Fruit fly (Drosophila melanogaster) whole organism, prepupa: Measurements from ENCODE around the gene CG5953.

ENCODE experiments used
- Blimp-1 ChIP-seq: fragments of 200-800 bp; sonication (Bioruptor generic); optimal IDR thresholded peaks from 3 replicates; lab custom pipeline; 2017; ENCODE audit warnings: missing biosample characterization, missing genetic modification characterization, mild to moderate bottlenecking, moderate library complexity, missing genetic modification reagents
- CG10631 ChIP-seq: fragments of 200-800 bp; sonication (Bioruptor generic); optimal IDR thresholded peaks from 2 replicates; lab custom pipeline; 2016; ENCODE audit warnings: missing biosample characterization, missing genetic modification characterization
- CG11762 ChIP-seq: fragments of 200-800 bp; sonication (Bioruptor generic); optimal IDR thresholded peaks from 3 replicates; lab custom pipeline; 2016; ENCODE audit warnings: missing biosample characterization, missing genetic modification characterization; ENCODE audit not compliant: insufficient read depth
- CG15336 ChIP-seq: fragments of 200-800 bp; sonication (Bioruptor generic); IDR thresholded peaks from 2 replicates; pipeline ENCODE4 v1.3.6; 2022; ENCODE audit warnings: missing biosample characterization, missing genetic modification characterization
- CG31627 ChIP-seq: fragments of 200-800 bp; sonication (Bioruptor generic); optimal IDR thresholded peaks from 3 replicates; lab custom pipeline; 2016; ENCODE audit warnings: missing biosample characterization, missing genetic modification characterization
- CG32006 ChIP-seq: fragments of 200-800 bp; sonication (Bioruptor generic); optimal IDR thresholded peaks from 3 replicates; lab custom pipeline; 2017; ENCODE audit warnings: missing biosample characterization, mild to moderate bottlenecking, missing genetic modification characterization
- CG34406 ChIP-seq: fragments of 200-800 bp; sonication (Bioruptor generic); optimal IDR thresholded peaks from 3 replicates; lab custom pipeline; 2016; ENCODE audit warnings: missing biosample characterization, missing genetic modification characterization
- CG3919 ChIP-seq: fragments of 200-800 bp; sonication (Bioruptor generic); optimal IDR thresholded peaks from 3 replicates; lab custom pipeline; 2016; ENCODE audit warnings: missing biosample characterization, missing genetic modification characterization
- CG4318 ChIP-seq: fragments of 200-800 bp; sonication (Bioruptor generic); optimal IDR thresholded peaks from 3 replicates; lab custom pipeline; 2017; ENCODE audit warnings: missing biosample characterization, mild to moderate bottlenecking, missing genetic modification characterization
- CG6163 ChIP-seq: fragments of 200-800 bp; sonication (Bioruptor generic); IDR thresholded peaks from 3 replicates; pipeline ENCODE4 v1.3.6; 2022; ENCODE audit warnings: missing biosample characterization, missing genetic modification characterization
- CG6276 ChIP-seq: fragments of 200-800 bp; sonication (Bioruptor generic); optimal IDR thresholded peaks from 2 replicates; lab custom pipeline; 2017; ENCODE audit warnings: missing biosample characterization, mild to moderate bottlenecking, missing genetic modification characterization
- CG6808 ChIP-seq: fragments of 200-800 bp; sonication (Bioruptor generic); optimal IDR thresholded peaks from 3 replicates; lab custom pipeline; 2017; ENCODE audit warnings: missing biosample characterization, missing genetic modification characterization, mild to moderate bottlenecking, moderate library complexity, missing genetic modification reagents
- CG6854 ChIP-seq: fragments of 200-800 bp; sonication (Bioruptor generic); optimal IDR thresholded peaks from 2 replicates; lab custom pipeline; 2017; ENCODE audit warnings: missing biosample characterization, mild to moderate bottlenecking, missing genetic modification characterization
- CG7368 ChIP-seq: fragments of 200-800 bp; sonication (Bioruptor generic); optimal IDR thresholded peaks from 3 replicates; lab custom pipeline; 2016; ENCODE audit warnings: missing biosample characterization, missing genetic modification characterization
- CG8119 ChIP-seq: fragments of 200-800 bp; sonication (Bioruptor generic); IDR thresholded peaks from 3 replicates; pipeline ENCODE4 v1.3.6; 2022; ENCODE audit warnings: missing biosample characterization, missing genetic modification characterization
- CG9139 ChIP-seq: fragments of 200-800 bp; sonication (Bioruptor generic); optimal IDR thresholded peaks from 3 replicates; lab custom pipeline; 2017; ENCODE audit warnings: missing biosample characterization, mild to moderate bottlenecking, missing genetic modification characterization
- Eip75B ChIP-seq: fragments of 200-800 bp; sonication (Bioruptor generic); optimal IDR thresholded peaks from 3 replicates; lab custom pipeline; 2016; ENCODE audit warnings: missing biosample characterization, missing genetic modification characterization
- Eip78C ChIP-seq: fragments of 200-800 bp; sonication (Bioruptor generic); peaks from one replicate; lab custom pipeline; 2016; ENCODE audit warnings: missing biosample characterization, missing genetic modification characterization
- Ets96B ChIP-seq: fragments of 200-800 bp; optimal IDR thresholded peaks from 2 replicates; lab custom pipeline; 2019; ENCODE audit warnings: missing biosample characterization, mild to moderate bottlenecking, missing genetic modification characterization, moderate library complexity
- Gug ChIP-seq: fragments of 200-800 bp; sonication (Bioruptor generic); IDR thresholded peaks from 2 replicates; pipeline ENCODE4 v1.3.6; 2022; ENCODE audit warnings: missing biosample characterization, missing genetic modification characterization
- Hr38 ChIP-seq: sonication (Bioruptor generic); optimal IDR thresholded peaks from 2 replicates; lab custom pipeline; 2016; ENCODE audit warnings: missing biosample characterization, missing genetic modification characterization
- Hr4 ChIP-seq: fragments of 200-800 bp; sonication (Bioruptor generic); optimal IDR thresholded peaks from 3 replicates; lab custom pipeline; 2016; ENCODE audit warnings: missing biosample characterization, missing genetic modification characterization
- Lpt ChIP-seq: fragments of 200-800 bp; sonication (Bioruptor generic); optimal IDR thresholded peaks from 3 replicates; lab custom pipeline; 2016; ENCODE audit warnings: missing biosample characterization, missing genetic modification characterization
- OdsH ChIP-seq: fragments of 200-800 bp; sonication (Bioruptor generic); optimal IDR thresholded peaks from 3 replicates; lab custom pipeline; 2016; ENCODE audit warnings: missing biosample characterization, missing genetic modification characterization
- Sox102F ChIP-seq: fragments of 200-800 bp; sonication (Bioruptor generic); optimal IDR thresholded peaks from 2 replicates; lab custom pipeline; 2016; ENCODE audit warnings: missing biosample characterization, mild to moderate bottlenecking, missing genetic modification characterization
- Sox14 ChIP-seq: fragments of 200-800 bp; sonication (Bioruptor generic); optimal IDR thresholded peaks from 3 replicates; lab custom pipeline; 2016; ENCODE audit warnings: missing biosample characterization, missing genetic modification characterization
- achi ChIP-seq: fragments of 200-800 bp; sonication (Bioruptor generic); optimal IDR thresholded peaks from 3 replicates; lab custom pipeline; 2016; ENCODE audit warnings: missing biosample characterization, missing genetic modification characterization
- acj6 ChIP-seq: fragments of 200-800 bp; sonication (Bioruptor generic); optimal IDR thresholded peaks from 3 replicates; lab custom pipeline; 2016; ENCODE audit warnings: missing biosample characterization, missing genetic modification characterization
- cyc ChIP-seq: fragments of 200-800 bp; sonication (Bioruptor generic); optimal IDR thresholded peaks from 3 replicates; lab custom pipeline; 2016; ENCODE audit warnings: missing biosample characterization, missing genetic modification characterization
- dsx ChIP-seq: fragments of 200-800 bp; optimal IDR thresholded peaks from 3 replicates; lab custom pipeline; 2019; ENCODE audit warnings: missing biosample characterization, mild to moderate bottlenecking, missing genetic modification characterization, moderate library complexity; ENCODE audit not compliant: poor library complexity, severe bottlenecking
- fd59A ChIP-seq: fragments of 200-800 bp; sonication (Bioruptor generic); optimal IDR thresholded peaks from 2 replicates; lab custom pipeline; 2017; ENCODE audit warnings: missing biosample characterization, mild to moderate bottlenecking, missing genetic modification characterization, missing genetic modification reagents
- fkh ChIP-seq: fragments of 200-800 bp; sonication (Bioruptor generic); optimal IDR thresholded peaks from 3 replicates; lab custom pipeline; 2017; ENCODE audit warnings: missing biosample characterization, mild to moderate bottlenecking, missing genetic modification characterization, moderate library complexity
- lz ChIP-seq: fragments of 200-800 bp; sonication (Bioruptor generic); optimal IDR thresholded peaks from 3 replicates; lab custom pipeline; 2016; ENCODE audit warnings: missing biosample characterization, missing genetic modification characterization
- net ChIP-seq: fragments of 200-800 bp; sonication (Bioruptor generic); optimal IDR thresholded peaks from 3 replicates; lab custom pipeline; 2016; ENCODE audit warnings: missing biosample characterization, missing genetic modification characterization
- spab ChIP-seq: fragments of 200-800 bp; sonication (Bioruptor generic); optimal IDR thresholded peaks from 2 replicates; lab custom pipeline; 2017; ENCODE audit warnings: missing biosample characterization, mild to moderate bottlenecking, missing genetic modification characterization, missing genetic modification reagents
- ss ChIP-seq, 2 experiments: fragments of 200-800 bp; sonication (Bioruptor generic); optimal IDR thresholded peaks; 2 replicates in 1 of 2; 3 replicates in 1 of 2; lab custom pipeline; 2017 to 2018; ENCODE audit warnings: mild to moderate bottlenecking in 2 of 2, missing biosample characterization in 2 of 2, missing genetic modification characterization in 2 of 2, moderate library complexity in 1 of 2
- vri ChIP-seq: fragments of 200-800 bp; sonication (Bioruptor generic); optimal IDR thresholded peaks from 3 replicates; lab custom pipeline; 2016; ENCODE audit warnings: missing biosample characterization, mild to moderate bottlenecking, missing genetic modification characterization

CG5953 gene

DNA sequence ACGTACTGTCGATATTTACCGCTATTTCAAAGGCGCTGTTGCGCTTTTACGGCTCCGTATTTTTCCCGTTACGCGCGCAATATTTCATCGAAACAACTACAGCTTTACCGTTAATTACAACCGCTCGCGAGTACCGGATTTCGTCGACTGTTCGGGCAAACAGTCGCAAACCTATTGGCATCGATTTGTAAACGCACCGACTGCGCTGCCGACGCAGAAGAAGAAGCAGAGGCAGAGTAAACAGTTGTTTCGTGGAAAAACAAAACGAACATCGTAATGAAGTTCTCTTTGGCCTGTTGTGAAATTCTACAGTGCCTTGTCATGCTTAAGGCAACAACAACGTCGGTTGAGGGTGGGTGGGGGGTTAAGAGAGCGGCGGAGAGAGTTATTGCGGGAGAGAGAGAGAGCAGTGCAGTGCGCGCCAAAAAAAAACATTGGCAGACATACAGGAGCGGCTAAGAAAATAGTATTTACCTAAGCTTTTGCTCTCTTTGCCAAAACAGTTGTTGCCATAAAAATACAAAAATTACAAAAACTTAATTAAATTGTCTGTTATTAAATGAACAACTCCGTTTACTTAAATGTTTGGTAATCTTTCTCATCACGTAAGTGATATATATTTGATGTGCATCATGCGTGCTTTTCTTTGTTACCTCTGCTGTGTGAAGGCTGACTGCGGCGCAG lies at the start of gene CG5953 (continued):
- TF ChIP-seq spab (peak; percentile 98), CG31627 (GFP tag; lab: Kevin White, UChicago) (peak; percentile 98), CG11762 (peak; percentile 97), Lpt (GFP tag; lab: Kevin White, UChicago) (peak; percentile 98), CG7368 (GFP tag; lab: Kevin White, UChicago) (peak; percentile 94), dsx (peak; percentile 96), Eip75B (GFP tag; lab: Kevin White, UChicago) (peak; percentile 98), Hr4 (peak; percentile 98), vri (peak; percentile 87)
- TF ChIP-seq, all 60 proteins: peak for 59

dm6 chr2L:16562379-16562778 lies 29.7 kb upstream of the CG5953 start:
- TF ChIP-seq CG6808 (GFP tag; lab: Kevin White, UChicago) (peak; percentile 65), Gug (GFP tag; lab: Robert Waterston, UW) (no peak), Sox14 (no peak), CG6854 (no peak), acj6 (GFP tag; lab: Kevin White, UChicago) (no peak), cyc (GFP tag; lab: Kevin White, UChicago) (no peak), Ets96B (tag; lab: Kevin White, UChicago) (peak; percentile 2), CG8119 (GFP tag; lab: Robert Waterston, UW) (peak; percentile 51; the same call in 2 of the 3 replicates), achi (GFP tag; lab: Kevin White, UChicago) (peak; percentile 14), Sox102F (GFP tag; lab: Kevin White, UChicago) (no peak), Lpt (GFP tag; lab: Kevin White, UChicago) (no peak), Hr4 (no peak), fkh (GFP tag; lab: Kevin White, UChicago) (no peak), vri (no peak), Blimp-1 (GFP tag; lab: Kevin White, UChicago) (no peak), spab (peak; percentile 45), CG34406 (GFP tag; lab: Kevin White, UChicago) (no peak), ss (GFP tag; optimal IDR thresholded peaks at IDR 0.05; lab: Kevin White, UChicago) (peak; percentile 53 to 65), CG6163 (peak; percentile 56; the same call in 2 of the 3 replicates), CG9139 (GFP tag; lab: Kevin White, UChicago) (peak; percentile 26), dsx (peak; percentile 32), Hr38 (no peak)

- no peak for TF ChIP-seq achi (GFP tag; lab: Kevin White, UChicago)
- TF ChIP-seq Eip78C (GFP tag; lab: Kevin White, UChicago): peak; percentile 74
- TF ChIP-seq dsx: no peak
- peak; percentile 29 for TF ChIP-seq fd59A (GFP tag; lab: Kevin White, UChicago)
- peak; percentile 29 for TF ChIP-seq CG10631 (GFP tag; lab: Kevin White, UChicago)
- TF ChIP-seq CG15336 (GFP tag; lab: Robert Waterston, UW): 0 out of 2 replicates have a peak, but pooled peaks have one; percentile 19
- TF ChIP-seq net (GFP tag; lab: Kevin White, UChicago): no peak
- TF ChIP-seq CG4318 (GFP tag; lab: Kevin White, UChicago): peak; percentile 36
- TF ChIP-seq CG3919 (GFP tag; lab: Kevin White, UChicago): peak; percentile 30
- TF ChIP-seq OdsH (GFP tag; lab: Kevin White, UChicago): peak; percentile 34
- no peak for TF ChIP-seq lz (GFP tag; lab: Kevin White, UChicago)
- peak; percentile 46 for TF ChIP-seq Hr4
- peak; percentile 48 for TF ChIP-seq CG6276
- TF ChIP-seq Blimp-1 (GFP tag; lab: Kevin White, UChicago): no peak
- peak; percentile 17 for TF ChIP-seq Lpt (GFP tag; lab: Kevin White, UChicago)
- TF ChIP-seq CG32006: peak; percentile 45
Measured at dm6 chr2L:16559919-16560318, 27.2 kb upstream of the CG5953 start.
